Worm (Caenorhabditis elegans) whole organism, L4/young adult: ENCODE data around the gene cyp-33C1.

Experiments
- W03F9.2 ChIP-seq: fragments of 150-350 bp; optimal IDR thresholded peaks from 2 replicates; lab custom pipeline; 2014; ENCODE audit warnings: missing biosample characterization, missing genetic modification characterization
- dao-5 ChIP-seq: sonication (generic microtip); optimal IDR thresholded peaks from 2 replicates; lab custom pipeline; 2016; ENCODE audit warnings: missing genotype, missing genetic modification characterization, moderate library complexity, missing compliant biosample characterization

- TF ChIP-seq dao-5 = no peak
- TF ChIP-seq W03F9.2 (tag; lab: Kevin White, UChicago) = no peak
Observed at ce11 chrV:2204080-2204479, 24.8 kb downstream of the cyp-33C1 start, which contains the start of gene cyp-33C12.
